Worm (Caenorhabditis elegans) whole organism, L1 larva: ENCODE data around the gene C32D5.4.

Experiments
- C04F5.9 ChIP-seq: sonication (generic microtip); optimal IDR thresholded peaks from 2 replicates; lab custom pipeline; 2016; ENCODE audit warnings: missing genetic modification characterization, missing compliant biosample characterization
- C34B4.2 ChIP-seq: sonication (generic microtip); optimal IDR thresholded peaks from 2 replicates; lab custom pipeline; 2017; ENCODE audit warnings: mild to moderate bottlenecking, missing genetic modification characterization, missing compliant biosample characterization
- alr-1 ChIP-seq: fragments of 200-800 bp; sonication (Bioruptor generic); optimal IDR thresholded peaks from 2 replicates; lab custom pipeline; 2018; ENCODE audit warnings: borderline replicate concordance, mild to moderate bottlenecking, missing genetic modification characterization, missing compliant biosample characterization
- aly-2 ChIP-seq: fragments of 150-350 bp; optimal IDR thresholded peaks from 2 replicates; lab custom pipeline; 2014; ENCODE audit warnings: missing biosample characterization, missing genetic modification characterization
- ceh-63 ChIP-seq: fragments of 200-800 bp; sonication (Bioruptor generic); optimal IDR thresholded peaks from 2 replicates; lab custom pipeline; 2018; ENCODE audit warnings: mild to moderate bottlenecking, missing genetic modification characterization, missing compliant biosample characterization
- ceh-8 ChIP-seq: fragments of 200-800 bp; sonication (Bioruptor generic); optimal IDR thresholded peaks from 2 replicates; lab custom pipeline; 2018; ENCODE audit warnings: mild to moderate bottlenecking, missing genetic modification characterization, moderate library complexity, missing compliant biosample characterization
- ceh-82 ChIP-seq, 3 experiments: fragments of 150-350 bp in 1 of 3; sonication (generic microtip) in 2 of 3; optimal IDR thresholded peaks; 2 replicates each; lab custom pipeline; 2014 to 2017; ENCODE audit warnings: missing biosample characterization in 3 of 3, missing genetic modification characterization in 3 of 3
- ces-1 ChIP-seq: fragments of 150-350 bp; optimal IDR thresholded peaks from 2 replicates; lab custom pipeline; 2014; ENCODE audit warnings: missing biosample characterization, missing genetic modification reagents, missing genetic modification characterization
- dsc-1 ChIP-seq: sonication (generic microtip); optimal IDR thresholded peaks from 2 replicates; lab custom pipeline; 2016; ENCODE audit warnings: mild to moderate bottlenecking, missing genetic modification characterization, missing compliant biosample characterization
- efl-1 ChIP-seq, 4 experiments: fragments of 150-350 bp; optimal IDR thresholded peaks in 3 of 4; peaks in 1 of 4; 1 replicate in 1 of 4; 2 replicates in 3 of 4; lab custom pipeline; 2014; ENCODE audit warnings: missing biosample characterization in 2 of 4, missing genetic modification characterization in 2 of 4, missing genetic modification reagents in 2 of 4
- egl-27 ChIP-seq, 2 experiments: fragments of 150-350 bp in 1 of 2; sonication (generic microtip); optimal IDR thresholded peaks; 3 replicates each; lab custom pipeline; 2017 to 2018; ENCODE audit warnings: missing biosample characterization in 2 of 2, missing genetic modification characterization in 2 of 2, missing genetic modification reagents in 2 of 2
- elt-2 ChIP-seq: sonication (generic microtip); optimal IDR thresholded peaks from 2 replicates; lab custom pipeline; 2016; ENCODE audit warnings: missing genetic modification characterization, mild to moderate bottlenecking, inconsistent platforms, missing compliant biosample characterization, missing genetic modification reagents
- ets-5 ChIP-seq: fragments of 200-800 bp; sonication (Bioruptor generic); IDR thresholded peaks from 2 replicates; pipeline ENCODE4 v1.3.6; 2022; ENCODE audit warnings: missing genetic modification characterization, missing compliant biosample characterization
- fkh-10 ChIP-seq: sonication (generic microtip); optimal IDR thresholded peaks from 2 replicates; lab custom pipeline; 2017; ENCODE audit warnings: missing biosample characterization, missing genetic modification reagents, missing genetic modification characterization
- fkh-4 ChIP-seq: sonication (generic microtip); optimal IDR thresholded peaks from 2 replicates; lab custom pipeline; 2016; ENCODE audit warnings: missing compliant biosample characterization, missing genetic modification characterization, borderline replicate concordance
- fos-1 ChIP-seq: fragments of 150-350 bp; optimal IDR thresholded peaks from 2 replicates; lab custom pipeline; 2014; ENCODE audit warnings: missing biosample characterization, missing genetic modification characterization
- grh-1 ChIP-seq: fragments of 200-800 bp; sonication (Bioruptor generic); IDR thresholded peaks from 2 replicates; pipeline ENCODE4 v1.3.6; 2022; ENCODE audit warnings: missing genetic modification reagents, missing genetic modification characterization, missing compliant biosample characterization
- irx-1 ChIP-seq: sonication (generic microtip); optimal IDR thresholded peaks from 2 replicates; lab custom pipeline; 2016; ENCODE audit warnings: missing genetic modification characterization, missing compliant biosample characterization
- lin-13 ChIP-seq: fragments of 150-350 bp; optimal IDR thresholded peaks from 2 replicates; lab custom pipeline; 2014; ENCODE audit warnings: missing biosample characterization, missing genetic modification reagents, missing genetic modification characterization
- lin-14 ChIP-seq: fragments of 200-800 bp; sonication (Bioruptor generic); optimal IDR thresholded peaks from 2 replicates; lab custom pipeline; 2018; ENCODE audit warnings: mild to moderate bottlenecking, missing genetic modification characterization, moderate library complexity, missing compliant biosample characterization
- lin-39 ChIP-seq: fragments of 150-350 bp; optimal IDR thresholded peaks from 2 replicates; lab custom pipeline; 2014; ENCODE audit warnings: missing biosample characterization, missing genetic modification reagents, missing genetic modification characterization
- lsy-2 ChIP-seq, 2 experiments: fragments of 150-350 bp; optimal IDR thresholded peaks; 2 replicates each; lab custom pipeline; 2014; ENCODE audit warnings: missing biosample characterization in 2 of 2, missing genetic modification characterization in 2 of 2
- mab-9 ChIP-seq: fragments of 200-800 bp; sonication (Bioruptor generic); IDR thresholded peaks from 2 replicates; pipeline ENCODE4 v1.3.6; 2022; ENCODE audit warnings: missing genetic modification reagents, missing genetic modification characterization, missing compliant biosample characterization
- mef-2 ChIP-seq: fragments of 150-350 bp; optimal IDR thresholded peaks from 2 replicates; lab custom pipeline; 2014; ENCODE audit warnings: missing biosample characterization, missing genetic modification characterization
- mep-1 ChIP-seq: fragments of 150-350 bp; optimal IDR thresholded peaks from 2 replicates; lab custom pipeline; 2014; ENCODE audit warnings: missing biosample characterization, missing genetic modification characterization
- nhr-12 ChIP-seq: sonication (generic microtip); optimal IDR thresholded peaks from 2 replicates; lab custom pipeline; 2017; ENCODE audit warnings: missing biosample characterization, missing genetic modification characterization
- nhr-47 ChIP-seq: sonication (generic microtip); optimal IDR thresholded peaks from 2 replicates; lab custom pipeline; 2016; ENCODE audit warnings: mild to moderate bottlenecking, missing genetic modification characterization, moderate library complexity, missing compliant biosample characterization
- nhr-76 ChIP-seq: sonication (generic microtip); optimal IDR thresholded peaks from 2 replicates; lab custom pipeline; 2017; ENCODE audit warnings: missing biosample characterization, missing genetic modification characterization
- nhr-84 ChIP-seq: sonication (generic microtip); optimal IDR thresholded peaks from 2 replicates; lab custom pipeline; 2017; ENCODE audit warnings: missing biosample characterization, missing genetic modification characterization
- pag-3 ChIP-seq: sonication (generic microtip); optimal IDR thresholded peaks from 2 replicates; lab custom pipeline; 2017; ENCODE audit warnings: missing genetic modification characterization, mild to moderate bottlenecking, missing compliant biosample characterization, antibody characterized with exemption, borderline replicate concordance; ENCODE audit not compliant: insufficient read depth
- pqm-1 ChIP-seq: sonication (generic microtip); optimal IDR thresholded peaks from 3 replicates; lab custom pipeline; 2017; ENCODE audit warnings: missing biosample characterization, missing genetic modification characterization
- snpc-4 ChIP-seq: fragments of 150-350 bp; optimal IDR thresholded peaks from 2 replicates; lab custom pipeline; 2014; ENCODE audit warnings: missing biosample characterization, missing genetic modification characterization
- sptf-1 ChIP-seq: fragments of 150-350 bp; optimal IDR thresholded peaks from 2 replicates; lab custom pipeline; 2014; ENCODE audit warnings: missing biosample characterization, missing genetic modification characterization
- sup-37 ChIP-seq: fragments of 200-800 bp; sonication (Bioruptor generic); optimal IDR thresholded peaks from 2 replicates; lab custom pipeline; 2018; ENCODE audit warnings: mild to moderate bottlenecking, missing genetic modification characterization, missing compliant biosample characterization
- tlp-1 ChIP-seq: fragments of 150-350 bp; optimal IDR thresholded peaks from 2 replicates; lab custom pipeline; 2014; ENCODE audit warnings: missing biosample characterization, missing genetic modification characterization
- unc-30 ChIP-seq: sonication (generic microtip); optimal IDR thresholded peaks from 2 replicates; lab custom pipeline; 2017; ENCODE audit warnings: missing biosample characterization, missing genetic modification characterization
- unc-62 ChIP-seq: fragments of 150-350 bp; optimal IDR thresholded peaks from 2 replicates; lab custom pipeline; 2014; ENCODE audit warnings: missing biosample characterization, missing genetic modification reagents, missing genetic modification characterization
- unc-98 ChIP-seq: fragments of 200-800 bp; sonication (Bioruptor generic); IDR thresholded peaks from 2 replicates; pipeline ENCODE4 v1.3.6; 2022; ENCODE audit warnings: missing genetic modification characterization, missing compliant biosample characterization
- xbp-1 ChIP-seq: sonication (generic microtip); optimal IDR thresholded peaks from 2 replicates; lab custom pipeline; 2016; ENCODE audit warnings: missing genetic modification characterization, missing compliant biosample characterization
- zag-1 ChIP-seq: fragments of 150-350 bp; optimal IDR thresholded peaks from 2 replicates; lab custom pipeline; 2014; ENCODE audit warnings: missing biosample characterization, missing genetic modification characterization
- zip-4 ChIP-seq: fragments of 200-800 bp; sonication (Bioruptor generic); optimal IDR thresholded peaks from 2 replicates; lab custom pipeline; 2018; ENCODE audit warnings: mild to moderate bottlenecking, missing genetic modification characterization, moderate library complexity, missing compliant biosample characterization

C32D5.4 gene

ce11 chrII:6346551-6347079 lies 23.7 kb upstream of the C32D5.4 start (continued):
- peak; percentile 64 for TF ChIP-seq elt-2 (tag; lab: Kevin White, UChicago)
- TF ChIP-seq lin-14 (GFP tag; lab: Kevin White, UChicago): peak; percentile 49
- peak; percentile 73 for TF ChIP-seq fos-1
- TF ChIP-seq C04F5.9: peak; percentile 5
- no peak for TF ChIP-seq irx-1
- no peak for TF ChIP-seq unc-62 (GFP tag; lab: Kevin White, UChicago)
- no peak for TF ChIP-seq ceh-63 (GFP tag; lab: Kevin White, UChicago)
- peak; percentile 53 to 63 for TF ChIP-seq lsy-2 (tag; optimal IDR thresholded peaks at IDR 0.05; lab: Kevin White, UChicago)
- TF ChIP-seq sptf-1: no peak
- no peak for TF ChIP-seq unc-30 (tag; lab: Kevin White, UChicago)
- TF ChIP-seq xbp-1: peak; percentile 27
- no peak for TF ChIP-seq nhr-84 (tag; lab: Kevin White, UChicago)
- TF ChIP-seq aly-2 (tag; lab: Kevin White, UChicago): no peak
- TF ChIP-seq unc-98: 0 out of 2 replicates have a peak, but pooled peaks have one; percentile 6
- TF ChIP-seq ceh-8 (GFP tag; lab: Kevin White, UChicago): no peak
- TF ChIP-seq snpc-4: peak; percentile 4
- TF ChIP-seq zag-1 (tag; lab: Kevin White, UChicago): no peak
- TF ChIP-seq nhr-47: peak; percentile 61
- TF ChIP-seq C34B4.2 (tag; lab: Kevin White, UChicago): no peak
- TF ChIP-seq tlp-1: no peak
- TF ChIP-seq pag-3 (tag; lab: Kevin White, UChicago): no peak
- TF ChIP-seq fkh-10 (GFP tag; lab: Kevin White, UChicago): no peak
- no peak for TF ChIP-seq mab-9 (GFP tag; lab: Robert Waterston, UW)
- no peak for TF ChIP-seq sup-37 (GFP tag; lab: Kevin White, UChicago)
- no peak for TF ChIP-seq dsc-1 (tag; lab: Kevin White, UChicago)
- TF ChIP-seq zip-4 (GFP tag; lab: Kevin White, UChicago): peak; percentile 63
- no peak for TF ChIP-seq nhr-12 (tag; lab: Kevin White, UChicago)
- no peak for TF ChIP-seq mef-2 (tag; lab: Kevin White, UChicago)
- TF ChIP-seq nhr-76: no peak
- no peak for TF ChIP-seq alr-1 (tag; lab: Kevin White, UChicago)
- no peak for TF ChIP-seq egl-27 (tag; optimal IDR thresholded peaks at IDR 0.05; lab: Kevin White, UChicago)
- no peak for TF ChIP-seq fkh-4 (tag; lab: Kevin White, UChicago)
- TF ChIP-seq grh-1 (GFP tag; lab: Robert Waterston, UW): 0 out of 2 replicates have a peak, but pooled peaks have one; percentile 13
- TF ChIP-seq lin-39 (tag; lab: Kevin White, UChicago): no peak
- TF ChIP-seq ceh-82 (tag; optimal IDR thresholded peaks at IDR 0.05; lab: Kevin White, UChicago): no peak
- TF ChIP-seq mep-1 (tag; lab: Kevin White, UChicago): peak; percentile 63
- no peak for TF ChIP-seq ces-1 (GFP tag; lab: Kevin White, UChicago)
- no peak for TF ChIP-seq pqm-1 (tag; lab: Kevin White, UChicago)
- no peak for TF ChIP-seq ets-5 (GFP tag; lab: Robert Waterston, UW)
- peak; percentile 64 for TF ChIP-seq lin-13 (GFP tag; lab: Kevin White, UChicago)
- TF ChIP-seq efl-1 (optimal IDR thresholded peaks at IDR 0.05; lab: Kevin White, UChicago): peak; percentile 16 to 57
- TF ChIP-seq efl-1 (GFP tag; optimal IDR thresholded peaks at IDR 0.05 in 1 of 2; lab: Kevin White, UChicago): no peak
